Worm (Caenorhabditis elegans) whole organism, L4 larva: ENCODE data around the gene egl-45.

ENCODE experiments used
- D1046.2 ChIP-seq: fragments of 200-800 bp; sonication (Bioruptor generic); IDR thresholded peaks from 2 replicates; pipeline ENCODE4 v1.3.6; 2022; ENCODE audit warnings: missing genetic modification characterization, missing compliant biosample characterization
- R02D3.7 ChIP-seq: fragments of 150-350 bp; sonication (generic microtip); optimal IDR thresholded peaks from 3 replicates; lab custom pipeline; 2014; ENCODE audit warnings: missing biosample characterization, missing genetic modification characterization
- fos-1 ChIP-seq: fragments of 150-350 bp; optimal IDR thresholded peaks from 2 replicates; lab custom pipeline; 2014; ENCODE audit warnings: missing biosample characterization, missing genetic modification characterization
- lin-15B ChIP-seq: fragments of 150-350 bp; sonication (generic microtip); optimal IDR thresholded peaks from 3 replicates; lab custom pipeline; 2014; ENCODE audit warnings: missing biosample characterization, missing genetic modification characterization
- mes-2 ChIP-seq: sonication (generic microtip); optimal IDR thresholded peaks from 2 replicates; lab custom pipeline; 2016; ENCODE audit warnings: missing genotype, mild to moderate bottlenecking, missing genetic modification characterization, missing compliant biosample characterization; ENCODE audit not compliant: poor library complexity, severe bottlenecking
- nhr-102 ChIP-seq: sonication (generic microtip); optimal IDR thresholded peaks from 2 replicates; lab custom pipeline; 2016; ENCODE audit warnings: mild to moderate bottlenecking, missing genetic modification characterization, moderate library complexity, missing compliant biosample characterization
- pqm-1 ChIP-seq: sonication (generic microtip); optimal IDR thresholded peaks from 2 replicates; lab custom pipeline; 2017; ENCODE audit warnings: missing biosample characterization, missing genetic modification characterization
- snpc-4 ChIP-seq: fragments of 150-350 bp; optimal IDR thresholded peaks from 2 replicates; lab custom pipeline; 2014; ENCODE audit warnings: missing biosample characterization, missing genetic modification characterization
- zag-1 ChIP-seq: fragments of 150-350 bp; optimal IDR thresholded peaks from 2 replicates; lab custom pipeline; 2014; ENCODE audit warnings: missing biosample characterization, missing genetic modification characterization
- ztf-11 ChIP-seq: fragments of 150-350 bp; optimal IDR thresholded peaks from 2 replicates; lab custom pipeline; 2014; ENCODE audit warnings: missing biosample characterization, missing genetic modification characterization

ce11 chrIII:7854494-7855184 lies 26.2 kb upstream of the egl-45 start, which contains the start of gene rpl-35:
- peak; percentile 98 for TF ChIP-seq lin-15B (tag; lab: Kevin White, UChicago)
- TF ChIP-seq zag-1 (tag; lab: Kevin White, UChicago) = peak; percentile 92
- TF ChIP-seq ztf-11 (tag; lab: Kevin White, UChicago) = peak; percentile 73
- peak; percentile 98 for TF ChIP-seq D1046.2 (GFP tag; lab: Robert Waterston, UW)
- TF ChIP-seq nhr-102 = peak; percentile 99
- TF ChIP-seq snpc-4 (tag; lab: Kevin White, UChicago) = peak; percentile 55
- peak; percentile 87 for TF ChIP-seq pqm-1 (tag; lab: Kevin White, UChicago)
- TF ChIP-seq fos-1 (tag; lab: Kevin White, UChicago) = peak; percentile 88
- peak; percentile 100 for TF ChIP-seq mes-2 (tag; lab: Kevin White, UChicago)
- TF ChIP-seq R02D3.7 (tag; lab: Kevin White, UChicago) = peak; percentile 69
